Fruit fly (Drosophila melanogaster): ENCODE measurements around the gene eIF1A.

Gene eIF1A

DNA sequence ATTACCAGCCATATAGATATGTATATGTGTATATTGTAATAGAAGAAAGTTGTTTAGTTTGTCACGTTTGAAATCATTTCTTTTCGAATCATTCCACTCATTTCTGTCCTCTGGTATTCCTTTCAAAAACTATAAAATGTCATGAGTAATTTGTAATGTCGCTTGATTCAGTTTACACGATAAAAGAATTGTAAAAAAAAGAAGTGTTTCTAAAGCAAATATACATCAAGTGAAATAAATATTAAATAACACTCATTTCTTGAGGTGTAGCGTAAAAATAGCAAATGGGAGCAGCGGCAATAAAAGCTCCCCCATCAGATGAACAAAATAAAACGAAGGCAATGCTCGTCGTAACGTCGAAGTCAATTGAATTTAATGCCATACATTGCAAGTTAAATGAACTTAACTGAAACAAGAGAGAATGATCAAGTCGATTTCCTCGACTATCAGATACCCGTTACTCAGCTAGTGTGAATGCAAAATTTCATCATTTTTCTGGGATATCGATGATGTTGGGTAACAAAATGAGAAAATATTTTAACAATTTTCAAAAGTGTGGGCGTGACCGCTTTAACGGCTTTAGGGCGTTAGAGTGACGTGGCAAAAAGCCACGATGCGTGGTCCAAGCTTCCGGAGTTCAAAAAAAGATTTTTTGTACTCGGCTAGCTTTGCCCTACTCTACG is 20.9 kb downstream of the eIF1A start:
- TF ChIP-seq CG14655 (GFP tag; optimal IDR thresholded peaks at IDR 0.05) (no peak), Pif1B (GFP tag; optimal IDR thresholded peaks at IDR 0.05) (peak; percentile 1), Snoo (tag; optimal IDR thresholded peaks at IDR 0.05) (no peak), CG9948 (tag; optimal IDR thresholded peaks at IDR 0.05) (peak; percentile 41), gl (tag; optimal IDR thresholded peaks at IDR 0.05) (no peak), CG32121 (GFP tag; IDR thresholded peaks at IDR 0.05) (peak; percentile 55; the same call in 1 of the 2 replicates), fd96Ca (GFP tag; IDR thresholded peaks at IDR 0.05) (no peak), CG34367 (tag; optimal IDR thresholded peaks at IDR 0.05) (no peak), EcR (GFP tag; optimal IDR thresholded peaks at IDR 0.05) (peak; percentile 46), CG10348 (GFP tag; IDR thresholded peaks at IDR 0.05) (no peak), CG4496 (GFP tag; IDR thresholded peaks at IDR 0.05) (no peak), rn (GFP tag; IDR thresholded peaks at IDR 0.05) (no peak), CG8159 (tag; optimal IDR thresholded peaks at IDR 0.05) (peak; percentile 57), CG15710 (tag; optimal IDR thresholded peaks at IDR 0.05) (peak; percentile 52), CG8301 (tag; optimal IDR thresholded peaks at IDR 0.05) (peak; percentile 48), CG13204 (GFP tag; optimal IDR thresholded peaks at IDR 0.05) (no peak), CG17806 (tag; optimal IDR thresholded peaks at IDR 0.05) (peak; percentile 39), D1 (tag; optimal IDR thresholded peaks at IDR 0.05) (no peak), Ets98B (GFP tag; IDR thresholded peaks at IDR 0.05) (no peak), CG12605 (GFP tag; IDR thresholded peaks at IDR 0.05) (no peak), Pif1A (GFP tag; optimal IDR thresholded peaks at IDR 0.05) (peak; percentile 46)

- TF ChIP-seq CG17806 (tag; optimal IDR thresholded peaks at IDR 0.05) (no peak), CG34367 (tag; optimal IDR thresholded peaks at IDR 0.05) (no peak), CG12605 (GFP tag; IDR thresholded peaks at IDR 0.05) (no peak), CG32121 (GFP tag; IDR thresholded peaks at IDR 0.05) (no peak), CG8301 (tag; optimal IDR thresholded peaks at IDR 0.05) (no peak), CG9948 (tag; optimal IDR thresholded peaks at IDR 0.05) (no peak), CG10348 (GFP tag; IDR thresholded peaks at IDR 0.05) (no peak), rn (GFP tag; IDR thresholded peaks at IDR 0.05) (no peak)
These were observed 21.6 kb downstream of the eIF1A start for dm6 chr3R:18296084-18296483.

DNA sequence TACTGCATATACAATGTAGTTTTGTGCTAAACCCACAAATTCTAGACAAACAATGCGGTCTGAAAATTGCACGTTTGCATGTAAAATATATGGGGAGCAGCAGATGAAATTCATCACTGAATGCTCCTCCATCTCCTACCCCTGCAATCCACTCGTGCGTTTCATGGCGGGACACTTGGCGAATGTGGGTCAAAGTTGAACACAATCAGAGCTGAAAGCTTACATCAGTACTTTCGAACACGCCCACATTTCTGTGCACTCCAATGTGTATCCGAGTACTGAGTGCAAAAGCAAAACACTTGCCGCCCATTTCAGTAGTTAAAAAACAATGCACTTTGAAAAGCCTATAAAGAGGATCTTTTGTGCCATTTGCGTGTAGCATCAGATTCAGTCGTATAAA is 22.3 kb downstream of the eIF1A start:
- TF ChIP-seq Pif1B (GFP tag; optimal IDR thresholded peaks at IDR 0.05): no peak
- 0 out of 2 replicates have a peak, but pooled peaks have one; percentile 14 for TF ChIP-seq CG32121 (GFP tag; IDR thresholded peaks at IDR 0.05)

- no peak for TF ChIP-seq Pif1B (GFP tag; optimal IDR thresholded peaks at IDR 0.05)
- TF ChIP-seq CG12605 (GFP tag; IDR thresholded peaks at IDR 0.05): no peak
- no peak for TF ChIP-seq D1 (tag; optimal IDR thresholded peaks at IDR 0.05)
- TF ChIP-seq CG10348 (GFP tag; IDR thresholded peaks at IDR 0.05): no peak
- peak; percentile 7 for TF ChIP-seq gl (tag; optimal IDR thresholded peaks at IDR 0.05)
- TF ChIP-seq fd96Ca (GFP tag; IDR thresholded peaks at IDR 0.05): peak; percentile 67; the same call in 2 of the 3 replicates
- TF ChIP-seq CG17806 (tag; optimal IDR thresholded peaks at IDR 0.05): peak; percentile 13
- TF ChIP-seq CG9948 (tag; optimal IDR thresholded peaks at IDR 0.05): peak; percentile 26
- no peak for TF ChIP-seq Pif1A (GFP tag; optimal IDR thresholded peaks at IDR 0.05)
- peak; percentile 19; the same call in 1 of the 2 replicates for TF ChIP-seq CG32121 (GFP tag; IDR thresholded peaks at IDR 0.05)
- TF ChIP-seq CG8301 (tag; optimal IDR thresholded peaks at IDR 0.05): peak; percentile 49
- TF ChIP-seq CG14655 (GFP tag; optimal IDR thresholded peaks at IDR 0.05): peak; percentile 61
- peak; percentile 38 for TF ChIP-seq CG34367 (tag; optimal IDR thresholded peaks at IDR 0.05)
- TF ChIP-seq CG4496 (GFP tag; IDR thresholded peaks at IDR 0.05): peak; percentile 66; the same call in 2 of the 3 replicates
- peak; percentile 49 for TF ChIP-seq CG8159 (tag; optimal IDR thresholded peaks at IDR 0.05)
- no peak for TF ChIP-seq rn (GFP tag; IDR thresholded peaks at IDR 0.05)
- no peak for TF ChIP-seq CG13204 (GFP tag; optimal IDR thresholded peaks at IDR 0.05)
- peak; percentile 58 for TF ChIP-seq Ets98B (GFP tag; IDR thresholded peaks at IDR 0.05)
- peak; percentile 34 for TF ChIP-seq CG15710 (tag; optimal IDR thresholded peaks at IDR 0.05)
- no peak for TF ChIP-seq EcR (GFP tag; optimal IDR thresholded peaks at IDR 0.05)
- no peak for TF ChIP-seq Snoo (tag; optimal IDR thresholded peaks at IDR 0.05)
These were observed 23.2 kb downstream of the eIF1A start for dm6 chr3R:18297444-18298297.

dm6 chr3R:18298298-18298899 is 23.9 kb downstream of the eIF1A start:
- TF ChIP-seq CG8159 (tag; optimal IDR thresholded peaks at IDR 0.05): peak; percentile 75
- TF ChIP-seq CG4496 (GFP tag; IDR thresholded peaks at IDR 0.05): peak; percentile 42; the same call in 1 of the 3 replicates
- TF ChIP-seq D1 (tag; optimal IDR thresholded peaks at IDR 0.05): no peak
- no peak for TF ChIP-seq CG34367 (tag; optimal IDR thresholded peaks at IDR 0.05)
- TF ChIP-seq CG17806 (tag; optimal IDR thresholded peaks at IDR 0.05): no peak
- TF ChIP-seq CG9948 (tag; optimal IDR thresholded peaks at IDR 0.05): no peak
- no peak for TF ChIP-seq CG10348 (GFP tag; IDR thresholded peaks at IDR 0.05)
- peak; percentile 64 for TF ChIP-seq EcR (GFP tag; optimal IDR thresholded peaks at IDR 0.05)
- TF ChIP-seq gl (tag; optimal IDR thresholded peaks at IDR 0.05): no peak
- TF ChIP-seq CG15710 (tag; optimal IDR thresholded peaks at IDR 0.05): peak; percentile 2
- TF ChIP-seq CG8301 (tag; optimal IDR thresholded peaks at IDR 0.05): no peak
- TF ChIP-seq Pif1A (GFP tag; optimal IDR thresholded peaks at IDR 0.05): peak; percentile 9
- no peak for TF ChIP-seq CG14655 (GFP tag; optimal IDR thresholded peaks at IDR 0.05)
- TF ChIP-seq Pif1B (GFP tag; optimal IDR thresholded peaks at IDR 0.05): peak; percentile 74
- no peak; the same call in 1 of the 3 replicates for TF ChIP-seq fd96Ca (GFP tag; IDR thresholded peaks at IDR 0.05)
- TF ChIP-seq Ets98B (GFP tag; IDR thresholded peaks at IDR 0.05): peak; percentile 70
- no peak for TF ChIP-seq rn (GFP tag; IDR thresholded peaks at IDR 0.05)
- TF ChIP-seq CG12605 (GFP tag; IDR thresholded peaks at IDR 0.05): 0 out of 2 replicates have a peak, but pooled peaks have one; percentile 18
- TF ChIP-seq CG13204 (GFP tag; optimal IDR thresholded peaks at IDR 0.05): peak; percentile 61
- peak; percentile 63; the same call in 1 of the 2 replicates for TF ChIP-seq CG32121 (GFP tag; IDR thresholded peaks at IDR 0.05)
